Fruit fly (Drosophila melanogaster) whole organism, embryonic: ENCODE results near the gene CheB38b.

ENCODE experiments used
- Ada2b ChIP-seq: fragments of 200-800 bp; sonication (Bioruptor generic); IDR thresholded peaks from 2 replicates; pipeline ENCODE4 v1.3.6; 2022; ENCODE audit warnings: missing biosample characterization, missing genetic modification characterization
- Antp ChIP-seq: fragments of 200-800 bp; sonication (Bioruptor generic); optimal IDR thresholded peaks from 3 replicates; lab custom pipeline; 2016; ENCODE audit warnings: missing biosample characterization, missing genetic modification characterization
- Atf-2 ChIP-seq: fragments of 200-800 bp; sonication (Bioruptor generic); optimal IDR thresholded peaks from 2 replicates; lab custom pipeline; 2016; ENCODE audit warnings: missing biosample characterization, missing genetic modification characterization
- CG1024 ChIP-seq: fragments of 200-800 bp; sonication (Bioruptor generic); IDR thresholded peaks from 2 replicates; pipeline ENCODE4 v1.3.6; 2022; ENCODE audit warnings: missing biosample characterization, missing genetic modification characterization
- CG12071 ChIP-seq: fragments of 200-800 bp; sonication (Bioruptor generic); optimal IDR thresholded peaks from 3 replicates; lab custom pipeline; 2018; ENCODE audit warnings: missing biosample characterization, mild to moderate bottlenecking, missing genetic modification characterization
- CG12391 ChIP-seq: fragments of 200-800 bp; sonication (Bioruptor generic); optimal IDR thresholded peaks from 3 replicates; lab custom pipeline; 2018; ENCODE audit warnings: missing biosample characterization, mild to moderate bottlenecking, missing genetic modification characterization, moderate library complexity
- CG13123 ChIP-seq: fragments of 200-800 bp; sonication (Bioruptor generic); optimal IDR thresholded peaks from 2 replicates; lab custom pipeline; 2016; ENCODE audit warnings: missing biosample characterization, missing genetic modification characterization
- CG13424 ChIP-seq: fragments of 200-800 bp; sonication (Bioruptor generic); optimal IDR thresholded peaks from 2 replicates; lab custom pipeline; 2019; ENCODE audit warnings: missing biosample characterization, mild to moderate bottlenecking, missing genetic modification characterization, moderate library complexity
- CG13894 ChIP-seq: fragments of 200-800 bp; sonication (Bioruptor generic); optimal IDR thresholded peaks from 3 replicates; lab custom pipeline; 2018; ENCODE audit warnings: missing biosample characterization, mild to moderate bottlenecking, missing genetic modification characterization, moderate library complexity
- CG14667 ChIP-seq: fragments of 200-800 bp; sonication (Bioruptor generic); IDR thresholded peaks from 2 replicates; pipeline ENCODE4 v1.3.6; 2022; ENCODE audit warnings: missing biosample characterization, missing genetic modification characterization
- CG15073 ChIP-seq: fragments of 200-800 bp; sonication (Bioruptor generic); optimal IDR thresholded peaks from 2 replicates; lab custom pipeline; 2016; ENCODE audit warnings: missing biosample characterization, missing genetic modification characterization
- CG17328 ChIP-seq: fragments of 200-800 bp; sonication (Bioruptor generic); IDR thresholded peaks from 2 replicates; pipeline ENCODE4 v1.3.6; 2022; ENCODE audit warnings: missing biosample characterization, missing genetic modification characterization
- CG17385 ChIP-seq: fragments of 200-800 bp; sonication (Bioruptor generic); optimal IDR thresholded peaks from 3 replicates; lab custom pipeline; 2018; ENCODE audit warnings: missing biosample characterization, mild to moderate bottlenecking, missing genetic modification characterization
- CG17568 ChIP-seq: fragments of 200-800 bp; sonication (Bioruptor generic); optimal IDR thresholded peaks from 2 replicates; lab custom pipeline; 2018; ENCODE audit warnings: missing biosample characterization, mild to moderate bottlenecking, missing genetic modification characterization, moderate library complexity
- CG2202 ChIP-seq: fragments of 200-800 bp; sonication (Bioruptor generic); optimal IDR thresholded peaks from 2 replicates; lab custom pipeline; 2018; ENCODE audit warnings: missing biosample characterization, mild to moderate bottlenecking, missing genetic modification characterization
- CG42726 ChIP-seq: fragments of 200-800 bp; sonication (Bioruptor generic); IDR thresholded peaks from 2 replicates; pipeline ENCODE4 v1.3.6; 2022; ENCODE audit warnings: missing biosample characterization, missing genetic modification characterization; ENCODE audit not compliant: partially characterized antibody
- CG43689 ChIP-seq: fragments of 200-800 bp; sonication (Bioruptor generic); IDR thresholded peaks from 2 replicates; pipeline ENCODE4 v1.3.6; 2022; ENCODE audit warnings: missing biosample characterization, missing genetic modification characterization
- CG5245 ChIP-seq: fragments of 200-800 bp; sonication (Bioruptor generic); optimal IDR thresholded peaks from 3 replicates; lab custom pipeline; 2016; ENCODE audit warnings: missing biosample characterization, missing genetic modification characterization
- CG8089 ChIP-seq: fragments of 200-800 bp; sonication (Bioruptor generic); optimal IDR thresholded peaks from 3 replicates; lab custom pipeline; 2016; ENCODE audit warnings: missing biosample characterization, missing genetic modification characterization
- Gug ChIP-seq: fragments of 200-800 bp; sonication (Bioruptor generic); IDR thresholded peaks from 4 replicates; pipeline ENCODE4 v1.3.6; 2022; ENCODE audit warnings: missing biosample characterization, missing genetic modification characterization
- H15 ChIP-seq: fragments of 200-800 bp; sonication (Bioruptor generic); IDR thresholded peaks from 3 replicates; pipeline ENCODE4 v1.3.6; 2022; ENCODE audit warnings: missing biosample characterization, missing genetic modification characterization
- HHEX ChIP-seq: fragments of 200-800 bp; sonication (Bioruptor generic); optimal IDR thresholded peaks from 3 replicates; lab custom pipeline; 2017; ENCODE audit warnings: missing biosample characterization, mild to moderate bottlenecking, missing genetic modification characterization, missing genetic modification reagents
- Lim3 ChIP-seq: fragments of 200-800 bp; sonication (Bioruptor generic); IDR thresholded peaks from 2 replicates; pipeline ENCODE4 v1.3.6; 2022; ENCODE audit warnings: missing biosample characterization, missing genetic modification characterization
- MBD-R2 ChIP-seq: fragments of 200-800 bp; sonication (Bioruptor generic); IDR thresholded peaks from 2 replicates; pipeline ENCODE4 v1.3.6; 2022; ENCODE audit warnings: missing biosample characterization, missing genetic modification characterization
- NFAT ChIP-seq: fragments of 200-800 bp; sonication (Bioruptor generic); IDR thresholded peaks from 2 replicates; pipeline ENCODE4 v1.3.6; 2022; ENCODE audit warnings: missing biosample characterization, missing genetic modification characterization
- Optix ChIP-seq: fragments of 200-800 bp; sonication (Bioruptor generic); IDR thresholded peaks from 3 replicates; pipeline ENCODE4 v1.3.6; 2022; ENCODE audit warnings: missing biosample characterization, missing genetic modification characterization
- Poxn ChIP-seq: fragments of 200-800 bp; sonication (Bioruptor generic); IDR thresholded peaks from 2 replicates; pipeline ENCODE4 v1.3.6; 2022; ENCODE audit warnings: missing biosample characterization, missing genetic modification characterization
- Sox100B ChIP-seq: fragments of 200-800 bp; sonication (Bioruptor generic); optimal IDR thresholded peaks from 3 replicates; lab custom pipeline; 2018; ENCODE audit warnings: missing biosample characterization, mild to moderate bottlenecking, missing genetic modification characterization
- YL-1 ChIP-seq: fragments of 200-800 bp; sonication (Bioruptor generic); optimal IDR thresholded peaks from 3 replicates; lab custom pipeline; 2017; ENCODE audit warnings: missing biosample characterization, mild to moderate bottlenecking, missing genetic modification characterization
- ac ChIP-seq: fragments of 200-800 bp; sonication (Bioruptor generic); optimal IDR thresholded peaks from 3 replicates; lab custom pipeline; 2017; ENCODE audit warnings: missing biosample characterization, mild to moderate bottlenecking, missing genetic modification characterization
- ash1 ChIP-seq: fragments of 200-800 bp; sonication (Bioruptor generic); optimal IDR thresholded peaks from 2 replicates; lab custom pipeline; 2018; ENCODE audit warnings: missing biosample characterization, mild to moderate bottlenecking, missing genetic modification characterization
- ato ChIP-seq: fragments of 200-800 bp; sonication (Bioruptor generic); IDR thresholded peaks from 2 replicates; pipeline ENCODE4 v1.3.6; 2022; ENCODE audit warnings: missing biosample characterization, missing genetic modification characterization; ENCODE audit not compliant: partially characterized antibody
- btn ChIP-seq: fragments of 200-800 bp; sonication (Bioruptor generic); optimal IDR thresholded peaks from 2 replicates; lab custom pipeline; 2016; ENCODE audit warnings: missing biosample characterization, missing genetic modification characterization
- chinmo ChIP-seq: fragments of 200-800 bp; sonication (Bioruptor generic); IDR thresholded peaks from 4 replicates; pipeline ENCODE4 v1.3.6; 2022; ENCODE audit warnings: missing biosample characterization, missing genetic modification characterization; ENCODE audit not compliant: partially characterized antibody
- crol ChIP-seq: fragments of 200-800 bp; sonication (Bioruptor generic); IDR thresholded peaks from 2 replicates; pipeline ENCODE4 v1.3.6; 2022; ENCODE audit warnings: missing biosample characterization, missing genetic modification characterization
- dmrt99B ChIP-seq: fragments of 200-800 bp; sonication (Bioruptor generic); optimal IDR thresholded peaks from 2 replicates; lab custom pipeline; 2018; ENCODE audit warnings: missing biosample characterization, mild to moderate bottlenecking, missing genetic modification characterization, moderate library complexity
- eyg ChIP-seq: fragments of 200-800 bp; sonication (Bioruptor generic); optimal IDR thresholded peaks from 3 replicates; lab custom pipeline; 2016; ENCODE audit warnings: missing biosample characterization, missing genetic modification characterization
- fd64A ChIP-seq: fragments of 200-800 bp; sonication (Bioruptor generic); optimal IDR thresholded peaks from 3 replicates; lab custom pipeline; 2018; ENCODE audit warnings: missing biosample characterization, mild to moderate bottlenecking, missing genetic modification characterization
- luna ChIP-seq: fragments of 200-800 bp; sonication (Bioruptor generic); optimal IDR thresholded peaks from 2 replicates; lab custom pipeline; 2016; ENCODE audit warnings: missing biosample characterization, missing genetic modification characterization
- peb ChIP-seq: fragments of 200-800 bp; sonication (Bioruptor generic); IDR thresholded peaks from 2 replicates; pipeline ENCODE4 v1.3.6; 2022; ENCODE audit warnings: missing biosample characterization, missing genetic modification characterization
- row ChIP-seq: fragments of 200-800 bp; sonication (Bioruptor generic); IDR thresholded peaks from 3 replicates; pipeline ENCODE4 v1.3.6; 2022; ENCODE audit warnings: missing biosample characterization, missing genetic modification characterization
- sc ChIP-seq, 3 experiments: fragments of >200 bp in 2 of 3; fragments of 200-800 bp in 1 of 3; sonication (Bioruptor generic) in 1 of 3; optimal IDR thresholded peaks; 2 replicates in 2 of 3; 3 replicates in 1 of 3; lab custom pipeline; 2017; ENCODE audit warnings: mild to moderate bottlenecking in 1 of 3, missing biosample characterization in 1 of 3, missing genetic modification characterization in 1 of 3, missing genetic modification reagents in 1 of 3
- tap ChIP-seq: fragments of 200-800 bp; optimal IDR thresholded peaks from 3 replicates; lab custom pipeline; 2019; ENCODE audit warnings: missing biosample characterization, mild to moderate bottlenecking, missing genetic modification characterization, moderate library complexity
- tna ChIP-seq: fragments of 200-800 bp; sonication (Bioruptor generic); IDR thresholded peaks from 2 replicates; pipeline ENCODE4 v1.3.6; 2022; ENCODE audit warnings: missing biosample characterization, missing genetic modification characterization; ENCODE audit not compliant: partially characterized antibody
- unpg ChIP-seq: fragments of 200-800 bp; sonication (Bioruptor generic); optimal IDR thresholded peaks from 3 replicates; lab custom pipeline; 2018; ENCODE audit warnings: missing biosample characterization, mild to moderate bottlenecking, missing genetic modification characterization, moderate library complexity
- vfl ChIP-seq: fragments of 200-800 bp; sonication (Bioruptor generic); optimal IDR thresholded peaks from 2 replicates; lab custom pipeline; 2016; ENCODE audit warnings: missing biosample characterization, missing genetic modification characterization
- vvl ChIP-seq: fragments of 200-800 bp; sonication (Bioruptor generic); IDR thresholded peaks from 2 replicates; pipeline ENCODE4 v1.3.6; 2022; ENCODE audit warnings: missing biosample characterization, missing genetic modification characterization
- z ChIP-seq: fragments of 200-800 bp; sonication (Bioruptor generic); IDR thresholded peaks from 3 replicates; pipeline ENCODE4 v1.3.6; 2022; ENCODE audit warnings: missing biosample characterization, missing genetic modification characterization

Gene CheB38b

DNA sequence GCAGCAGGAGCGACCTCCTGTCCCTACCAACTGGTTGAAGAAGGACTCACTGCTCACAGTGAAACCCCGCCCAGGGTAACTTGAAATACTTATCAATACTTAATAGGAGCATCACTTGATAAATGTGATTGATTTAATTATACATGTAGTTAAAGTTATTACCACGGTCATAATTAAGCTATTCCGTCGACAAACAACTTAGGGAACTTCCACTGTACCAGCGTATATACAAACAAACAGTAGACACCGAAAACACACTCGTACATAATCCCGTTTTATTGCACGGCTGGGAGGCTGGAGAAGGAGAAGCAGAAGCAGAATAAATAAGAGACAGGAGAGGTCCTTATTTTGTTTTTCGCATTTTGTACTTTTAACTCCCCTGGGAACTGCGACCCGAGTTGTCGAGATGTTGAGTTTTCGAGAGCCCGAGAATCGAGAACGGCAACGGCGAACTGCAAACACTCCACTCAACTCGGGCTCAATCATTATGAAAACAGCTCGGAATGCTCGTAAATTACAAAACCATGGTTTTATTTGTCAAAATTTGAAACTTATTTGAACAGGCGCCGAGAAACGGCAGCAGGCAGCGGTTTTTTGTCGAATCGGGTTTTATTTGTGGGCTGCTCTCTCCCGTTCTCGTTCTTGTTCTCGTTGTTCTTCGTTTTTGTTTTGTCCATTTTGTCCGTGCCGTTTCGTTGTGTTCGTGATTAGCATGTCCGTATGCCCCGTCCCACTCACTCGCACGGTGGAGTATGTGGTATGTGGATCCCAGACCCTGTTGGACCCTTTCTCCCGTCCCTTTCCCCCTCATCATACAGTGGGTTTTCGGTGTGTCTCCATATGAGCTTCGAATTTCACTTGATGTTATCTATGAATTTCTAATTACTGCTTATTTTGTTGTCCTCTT, 16.8 kb downstream of the CheB38b start (continued):
- TF ChIP-seq dmrt99B (tag; lab: Kevin White, UChicago) (peak; percentile 75), crol (GFP tag; lab: Robert Waterston, UW) (peak; percentile 84), tna (GFP tag; lab: Robert Waterston, UW) (peak; percentile 23; the same call in 1 of the 2 replicates), ac (GFP tag; lab: Kevin White, UChicago) (peak; percentile 43), HHEX (GFP tag; lab: Kevin White, UChicago) (peak; percentile 78), CG17328 (GFP tag; lab: Robert Waterston, UW) (peak; percentile 47), sc (optimal IDR thresholded peaks at IDR 0.05; lab: Kevin White, UChicago) (no peak), sc (GFP tag; optimal IDR thresholded peaks at IDR 0.05; lab: Kevin White, UChicago) (no peak), CG13894 (tag; lab: Kevin White, UChicago) (peak; percentile 94), CG1024 (GFP tag; lab: Robert Waterston, UW) (no peak), NFAT (GFP tag; lab: Robert Waterston, UW) (peak; percentile 73), CG17385 (peak; percentile 65), Antp (GFP tag; lab: Kevin White, UChicago) (peak; percentile 79), CG12391 (peak; percentile 77), CG5245 (GFP tag; lab: Kevin White, UChicago) (peak; percentile 58), Optix (GFP tag; lab: Robert Waterston, UW) (peak; percentile 68), row (GFP tag; lab: Robert Waterston, UW) (peak; percentile 84), vfl (GFP tag; lab: Kevin White, UChicago) (peak; percentile 69), vvl (GFP tag; lab: Robert Waterston, UW) (peak; percentile 89), fd64A (no peak), CG13424 (tag; lab: Kevin White, UChicago) (peak; percentile 67), CG43689 (GFP tag; lab: Robert Waterston, UW) (peak; percentile 53; the same call in 1 of the 2 replicates), Lim3 (GFP tag; lab: Robert Waterston, UW) (no peak), CG2202 (peak; percentile 30), unpg (GFP tag; lab: Kevin White, UChicago) (peak; percentile 77), CG14667 (GFP tag; lab: Robert Waterston, UW) (peak; percentile 71), CG15073 (GFP tag; lab: Kevin White, UChicago) (no peak), Atf-2 (GFP tag; lab: Kevin White, UChicago) (peak; percentile 70), YL-1 (GFP tag; lab: Kevin White, UChicago) (no peak), peb (GFP tag; lab: Robert Waterston, UW) (0 out of 2 replicates have a peak, but pooled peaks have one; percentile 18), Sox100B (GFP tag; lab: Kevin White, UChicago) (peak; percentile 1), eyg (GFP tag; lab: Kevin White, UChicago) (peak; percentile 75), MBD-R2 (peak; percentile 60; the same call in 1 of the 2 replicates), CG8089 (GFP tag; lab: Kevin White, UChicago) (peak; percentile 37), luna (peak; percentile 62), H15 (GFP tag; lab: Robert Waterston, UW) (peak; percentile 63; the same call in 2 of the 3 replicates), Ada2b (GFP tag; lab: Robert Waterston, UW) (peak; percentile 72), ash1 (GFP tag; lab: Kevin White, UChicago) (peak; percentile 58), ato (no peak), Gug (peak; percentile 63; the same call in 3 of the 4 replicates), tap (tag; lab: Kevin White, UChicago) (peak; percentile 57), CG12071 (GFP tag; lab: Kevin White, UChicago) (peak; percentile 77), CG17568 (GFP tag; lab: Kevin White, UChicago) (peak; percentile 46), CG42726 (no peak), Poxn (peak; percentile 65), z (GFP tag; lab: Robert Waterston, UW) (peak; percentile 86), chinmo (GFP tag; lab: Robert Waterston, UW) (peak; percentile 70; the same call in 1 of the 4 replicates), CG13123 (GFP tag; lab: Kevin White, UChicago) (peak; percentile 48), btn (GFP tag; lab: Kevin White, UChicago) (peak; percentile 61)
